Worm (Caenorhabditis elegans): ENCODE data around the gene mig-14.

ce11 chrII:13765952-13766351 lies 24.4 kb downstream of the mig-14 start, which contains the start of gene arrd-12:
- no peak for TF ChIP-seq ref-1 (GFP tag; conservative IDR thresholded peaks at IDR 0.05)
- no peak for TF ChIP-seq med-1 (GFP tag; optimal IDR thresholded peaks at IDR 0.05; ENCODE audit: insufficient read depth)
- TF ChIP-seq tab-1 (GFP tag; IDR thresholded peaks at IDR 0.05): no peak
- TF ChIP-seq flt-1 (GFP tag; IDR thresholded peaks at IDR 0.05): no peak
- TF ChIP-seq ztf-23 (GFP tag; IDR thresholded peaks at IDR 0.05): no peak
- no peak for TF ChIP-seq cog-1 (tag; optimal IDR thresholded peaks at IDR 0.05)
- no peak for TF ChIP-seq klf-2 (GFP tag; conservative IDR thresholded peaks at IDR 0.05)

All from whole organism, midembryonic.